Fruit fly (Drosophila melanogaster) whole organism, wandering third instar larva: ENCODE measurements around the gene CG32500.

ENCODE experiments used
- CG9705 ChIP-seq: fragments of 200-800 bp; sonication (Bioruptor generic); optimal IDR thresholded peaks from 2 replicates; lab custom pipeline; 2018; ENCODE audit warnings: missing biosample characterization, mild to moderate bottlenecking, missing genetic modification characterization
- Dif ChIP-seq: fragments of 200-275, 200-300 bp; sonication (Bioruptor generic); optimal IDR thresholded peaks from 2 replicates; lab custom pipeline; 2018; ENCODE audit warnings: missing biosample characterization, missing genetic modification characterization; ENCODE audit not compliant: partially characterized antibody
- Myc ChIP-seq: fragments of >200 bp; optimal IDR thresholded peaks from 2 replicates; lab custom pipeline; 2017
- OdsH ChIP-seq: fragments of 200-800 bp; sonication (Bioruptor generic); optimal IDR thresholded peaks from 2 replicates; lab custom pipeline; 2016; ENCODE audit warnings: missing biosample characterization, mild to moderate bottlenecking, missing genetic modification characterization
- Rel ChIP-seq, 2 experiments: fragments of 200-800 bp; sonication (Bioruptor generic) in 1 of 2; optimal IDR thresholded peaks; 2 replicates in 1 of 2; 3 replicates in 1 of 2; lab custom pipeline; 2016 to 2019; ENCODE audit warnings: mild to moderate bottlenecking in 2 of 2, missing biosample characterization in 2 of 2, missing genetic modification characterization in 2 of 2, moderate library complexity in 1 of 2
- br ChIP-seq: fragments of 200-800 bp; sonication (Bioruptor generic); optimal IDR thresholded peaks from 2 replicates; lab custom pipeline; 2016; ENCODE audit warnings: missing biosample characterization, missing genetic modification characterization
- foxo ChIP-seq, 2 experiments: fragments of 200-800 bp; sonication (Bioruptor generic); optimal IDR thresholded peaks; 2 replicates in 1 of 2; 3 replicates in 1 of 2; lab custom pipeline; 2016 to 2017; ENCODE audit warnings: missing biosample characterization in 2 of 2, missing genetic modification characterization in 2 of 2
- fru ChIP-seq: fragments of 200-800 bp; sonication (Bioruptor generic); optimal IDR thresholded peaks from 3 replicates; lab custom pipeline; 2016; ENCODE audit warnings: missing biosample characterization, mild to moderate bottlenecking, missing genetic modification characterization
- jim ChIP-seq: fragments of 175-275, 200-325 bp; sonication (Bioruptor generic); optimal IDR thresholded peaks from 2 replicates; lab custom pipeline; 2016; ENCODE audit warnings: missing biosample characterization, mild to moderate bottlenecking, missing genetic modification characterization
- sage ChIP-seq: fragments of 200-800 bp; sonication (Bioruptor generic); optimal IDR thresholded peaks from 2 replicates; lab custom pipeline; 2016; ENCODE audit warnings: missing biosample characterization, mild to moderate bottlenecking, missing genetic modification characterization
- sv ChIP-seq: fragments of 200-800 bp; sonication (Bioruptor generic); optimal IDR thresholded peaks from 3 replicates; lab custom pipeline; 2016; ENCODE audit warnings: missing biosample characterization, missing genetic modification characterization
- usp ChIP-seq: fragments of >200 bp; optimal IDR thresholded peaks from 2 replicates; lab custom pipeline; 2017; ENCODE audit warnings: missing biosample characterization, missing genetic modification characterization

DNA sequence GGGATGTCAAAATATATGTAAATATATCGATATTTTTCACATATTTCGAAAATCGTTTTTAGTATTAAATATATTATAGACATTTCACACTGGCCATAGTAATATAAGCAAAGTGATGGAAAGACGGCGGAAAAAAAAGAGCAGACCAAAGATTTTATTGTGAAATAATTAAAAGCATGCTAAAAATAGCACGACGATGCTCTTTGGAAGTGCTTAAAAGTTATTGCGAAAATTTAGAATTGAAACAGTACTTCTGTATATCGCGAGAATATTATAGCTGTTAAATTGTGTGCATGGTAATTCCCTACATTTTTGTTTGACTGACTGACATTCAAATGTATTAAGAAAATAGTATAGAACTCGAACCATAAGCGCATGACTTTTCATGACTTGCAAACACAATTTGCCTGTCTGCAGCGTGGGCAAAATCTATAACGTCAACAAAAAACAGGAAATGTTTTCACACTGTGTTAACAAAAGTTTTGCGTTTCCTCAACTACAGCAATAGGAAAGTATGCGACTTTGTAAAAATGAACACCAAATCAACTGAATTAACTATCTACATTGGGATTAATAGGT, 6.7 kb upstream of the CG32500 start:
- TF ChIP-seq fru (GFP tag; lab: Kevin White, UChicago) (no peak), usp (GFP tag; lab: Kevin White, UChicago) (no peak), CG9705 (GFP tag; lab: Kevin White, UChicago) (no peak), sage (GFP tag; lab: Kevin White, UChicago) (no peak), jim (GFP tag; lab: Kevin White, UChicago) (no peak), Dif (GFP tag; lab: Kevin White, UChicago) (no peak), Rel (GFP tag; optimal IDR thresholded peaks at IDR 0.05; lab: Kevin White, UChicago) (no peak), Rel (tag; optimal IDR thresholded peaks at IDR 0.05; lab: Kevin White, UChicago) (no peak), br (GFP tag; lab: Kevin White, UChicago) (no peak), foxo (GFP tag; optimal IDR thresholded peaks at IDR 0.05; lab: Kevin White, UChicago) (no peak), sv (GFP tag; lab: Kevin White, UChicago) (no peak), OdsH (GFP tag; lab: Kevin White, UChicago) (no peak), Myc (lab: Kevin White, UChicago) (no peak)
